Fruit fly (Drosophila melanogaster) whole organism, larva: ENCODE data around the gene GIIIspla2.
A peak's percentile ranks its signal among the peaks of the same experiment; 100 is the strongest.

Source experiments
- noc ChIP-seq: fragments of 200-800 bp; sonication (Bioruptor generic); optimal IDR thresholded peaks from 3 replicates; lab custom pipeline; 2019; ENCODE audit warnings: missing biosample characterization, mild to moderate bottlenecking, missing genetic modification characterization, moderate library complexity

The GIIIspla2 gene

DNA sequence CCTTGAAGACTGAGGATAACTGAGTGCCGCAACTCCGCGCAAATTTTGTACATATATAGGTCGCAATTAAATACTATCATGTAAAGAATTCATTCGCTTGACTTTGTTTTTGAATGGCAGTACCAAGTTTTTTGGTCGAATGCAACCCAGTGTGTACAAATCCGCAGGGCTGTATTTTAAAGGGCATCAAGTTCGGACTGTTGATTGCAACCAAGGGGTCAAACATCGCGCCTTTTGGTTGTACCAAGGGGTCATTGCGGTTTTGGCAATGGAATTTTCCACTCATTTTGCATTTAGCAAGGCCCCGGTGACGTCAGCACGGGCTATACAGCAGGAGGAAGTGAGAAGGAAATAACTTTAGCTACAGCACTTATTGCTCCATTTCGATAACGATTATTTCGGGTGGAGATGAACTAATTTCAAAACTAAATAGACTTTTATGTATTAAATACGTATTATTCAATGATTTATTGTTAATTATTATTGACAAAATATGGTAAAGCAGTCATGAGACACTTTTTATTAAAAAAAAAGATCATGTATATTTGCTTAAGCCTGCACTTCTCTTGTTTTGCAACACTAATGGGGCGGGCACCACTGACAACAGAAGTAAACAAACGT lies 25.6 kb upstream of the GIIIspla2 start, which contains the start of gene CG10958:
CG10958 (plus strand) TSS at position 593 of the 621 bp plus-strand sequence.
- peak; percentile 68 for TF ChIP-seq noc

DNA sequence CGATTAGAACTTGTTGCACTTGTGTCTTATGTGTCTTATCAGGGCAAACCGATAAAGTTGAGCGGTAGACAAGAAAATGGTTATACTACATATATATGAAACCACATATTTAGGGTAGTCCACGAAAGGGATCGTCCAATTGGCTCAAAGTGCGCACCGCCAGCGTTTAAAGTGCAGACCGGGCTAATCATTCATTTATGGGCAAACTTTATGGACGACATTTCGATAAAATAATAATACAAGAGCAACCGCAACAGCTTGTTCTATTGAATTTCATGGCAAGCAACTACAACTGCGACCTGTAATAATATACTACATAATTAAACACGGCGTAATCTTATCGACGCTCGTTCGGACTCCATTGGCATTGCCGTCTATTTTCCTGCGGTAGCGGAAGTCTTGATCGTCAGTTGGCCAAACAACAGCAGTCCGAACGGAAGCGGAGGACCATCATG lies 22.0 kb upstream of the GIIIspla2 start, which contains the start of the genes cyr and CG2120:
cyr (minus strand) TSS at position 294 of the 455 bp plus-strand sequence.
CG2120 (plus strand) TSS at position 405 of the 455 bp plus-strand sequence.
- TF ChIP-seq noc: no peak

DNA sequence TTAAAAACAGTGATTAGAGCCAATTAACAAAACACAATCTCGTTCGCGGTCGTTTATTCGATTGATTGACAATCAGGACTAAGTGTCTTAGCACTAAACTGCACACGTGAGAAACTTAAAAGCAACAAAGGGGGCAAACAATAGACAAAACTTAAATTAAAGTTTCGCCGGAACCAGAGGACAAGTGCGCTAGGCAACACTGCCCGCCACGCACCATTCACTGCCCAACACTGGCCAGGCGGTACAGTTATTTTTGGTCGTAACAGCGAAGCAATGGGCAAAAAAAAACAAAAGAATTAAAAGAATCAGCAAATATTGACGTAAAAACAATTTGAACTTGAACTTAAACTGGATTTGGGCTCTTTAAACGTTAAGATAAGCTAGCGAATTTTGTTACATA lies 20.1 kb upstream of the GIIIspla2 start:
- TF ChIP-seq noc: no peak

DNA sequence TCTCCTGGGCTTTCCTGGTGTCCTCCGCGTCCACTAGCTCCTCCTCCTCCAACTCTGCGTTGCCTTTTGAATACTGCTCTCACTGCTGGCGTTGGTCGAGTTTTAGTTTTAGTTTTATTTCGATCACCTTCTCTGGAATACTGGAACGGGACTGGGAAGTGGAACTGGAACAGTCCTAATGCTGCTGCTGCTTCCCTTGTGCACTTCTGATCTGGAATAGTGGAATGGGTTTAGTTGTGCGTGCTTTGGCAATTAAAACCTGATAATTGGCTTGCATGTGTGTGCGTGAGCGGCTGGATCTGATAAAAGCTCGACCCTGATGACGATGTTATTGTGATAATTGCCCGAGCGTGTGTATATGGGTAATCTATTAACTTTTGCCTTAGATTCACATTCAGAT lies 16.7 kb upstream of the GIIIspla2 start:
- TF ChIP-seq noc: no peak

DNA sequence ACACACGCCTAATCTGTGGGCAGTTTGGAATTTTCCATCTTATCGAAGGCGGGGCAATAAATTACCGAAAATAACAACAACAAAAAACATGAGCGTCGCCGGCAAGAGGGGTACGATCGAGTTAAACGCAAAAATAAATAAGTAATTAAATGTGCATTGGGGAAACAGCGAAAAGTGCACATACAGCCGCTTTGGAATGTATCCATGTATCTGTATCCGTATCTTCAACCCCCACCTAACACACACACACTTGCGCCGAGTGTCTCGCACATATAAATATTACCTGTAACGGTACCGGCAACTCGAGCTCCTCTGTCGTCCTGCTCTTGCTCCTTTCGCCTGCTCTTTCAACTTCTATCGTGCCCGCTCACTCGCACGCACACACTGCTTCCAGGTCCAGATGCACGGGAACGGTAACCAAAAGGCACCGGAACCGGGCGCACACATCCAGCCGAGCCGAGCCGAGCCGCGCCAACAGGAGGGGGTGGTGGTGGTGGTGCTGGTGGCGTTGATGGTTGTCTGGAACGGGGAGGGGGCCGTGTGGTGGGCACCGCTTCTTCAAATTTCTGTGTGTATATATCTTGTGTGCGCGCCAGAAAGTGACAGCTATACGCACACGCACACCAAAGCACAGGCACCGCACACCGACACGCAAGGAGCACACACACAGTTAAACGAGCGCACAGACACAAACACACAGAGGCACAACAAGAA lies 15.9 kb upstream of the GIIIspla2 start:
- peak; percentile 45 for TF ChIP-seq noc

DNA sequence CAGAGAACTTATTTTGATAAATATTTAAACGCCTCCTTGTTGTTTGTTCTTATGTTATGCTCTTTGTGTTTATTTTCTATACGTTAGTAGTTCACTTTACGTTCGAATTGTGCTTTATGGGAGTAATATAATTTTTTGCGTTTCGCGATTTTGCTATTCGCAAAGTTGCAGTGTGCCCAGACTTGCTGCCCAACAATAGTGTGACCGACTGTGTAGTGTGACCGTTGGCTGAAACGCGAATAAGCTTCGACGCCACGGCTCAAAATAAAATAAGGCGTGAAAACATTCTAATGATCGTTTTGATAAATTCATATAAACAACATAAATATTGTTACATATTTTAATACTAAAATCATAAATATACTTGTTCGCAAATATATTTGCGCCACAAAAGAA lies 15.4 kb upstream of the GIIIspla2 start, which contains the start of gene Smox:
Smox (minus strand) TSS at position 213 of the 396 bp plus-strand sequence.
- TF ChIP-seq noc: no peak

DNA sequence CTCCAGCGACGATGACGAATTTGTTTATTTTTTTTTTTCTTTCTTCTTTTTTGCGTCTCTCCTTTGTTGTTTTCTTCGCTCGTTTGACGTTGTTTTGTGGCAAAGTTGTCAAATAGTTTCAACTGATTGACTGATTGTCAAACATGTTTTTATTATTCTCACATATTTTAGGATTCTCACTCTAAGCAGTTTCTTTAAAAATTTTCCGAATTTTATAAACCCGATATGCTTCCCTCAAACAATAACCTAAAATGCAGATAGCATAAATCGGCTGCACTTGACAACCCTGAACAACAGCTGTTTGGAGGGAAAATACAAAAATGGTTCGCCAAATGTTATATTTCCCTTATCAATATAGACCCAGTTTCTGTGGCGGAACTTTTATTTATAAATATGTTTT lies 13.9 kb upstream of the GIIIspla2 start, which contains the start of gene CG17982:
CG17982 (minus strand) TSS at position 299 of the 400 bp plus-strand sequence.
- peak; percentile 91 for TF ChIP-seq noc

DNA sequence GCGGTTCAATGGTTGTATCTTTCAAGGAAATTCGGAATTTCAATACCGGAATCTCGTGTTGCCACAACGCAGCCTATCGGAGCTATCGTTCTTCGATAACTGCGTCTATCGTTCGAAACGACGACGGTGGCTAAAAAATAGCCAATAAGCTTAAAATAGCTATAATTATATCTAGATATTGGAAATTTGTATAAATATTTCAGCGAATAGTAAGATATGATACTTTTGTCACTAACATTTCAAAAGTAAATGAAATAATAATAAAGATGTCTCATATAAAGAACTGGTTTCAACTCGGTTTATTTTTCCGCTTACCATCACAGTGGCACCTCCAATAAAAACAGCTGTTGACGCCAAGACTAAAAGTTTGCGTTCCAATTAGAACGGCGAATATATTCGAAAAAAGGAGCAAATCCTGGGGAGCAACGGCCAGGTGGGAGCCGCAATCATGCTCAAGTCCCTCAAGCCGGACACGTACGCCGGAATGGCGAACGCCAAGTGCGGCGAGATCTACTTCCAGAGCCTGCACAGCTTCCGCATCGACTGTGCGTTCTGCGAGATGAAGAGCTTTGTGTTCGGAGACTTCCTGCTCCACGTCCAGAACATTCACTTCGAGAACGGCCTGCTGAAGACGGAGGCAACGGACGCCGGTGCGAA lies 11.8 kb upstream of the GIIIspla2 start, which contains the start of the genes alpha-PheRS and CG2129:
alpha-PheRS (minus strand) TSS at position 102 of the 657 bp plus-strand sequence.
CG2129 (plus strand) TSS at position 339 of the 657 bp plus-strand sequence.
- TF ChIP-seq noc: peak; percentile 25

DNA sequence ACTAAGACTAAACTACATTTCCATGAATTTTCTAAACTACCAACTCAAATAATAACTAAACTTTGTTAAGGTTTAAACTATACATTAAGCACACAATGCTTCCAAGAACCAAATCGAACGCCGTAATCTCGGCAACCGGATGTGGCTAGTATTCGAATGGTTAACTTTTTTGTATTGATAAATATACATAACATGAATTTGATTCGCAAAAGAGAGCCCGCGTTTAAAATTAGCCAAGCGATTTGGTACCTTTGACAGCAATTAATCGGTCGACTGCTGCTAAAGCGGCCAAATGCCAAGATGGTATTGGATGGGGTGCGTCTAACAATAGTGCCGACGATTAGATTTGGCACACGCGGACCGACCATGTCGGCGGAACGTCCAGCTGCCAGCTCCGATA lies 9.8 kb upstream of the GIIIspla2 start, which contains the start of gene CG15336:
CG15336 (plus strand) TSS at position 301 of the 400 bp plus-strand sequence.
- TF ChIP-seq noc: no peak

DNA sequence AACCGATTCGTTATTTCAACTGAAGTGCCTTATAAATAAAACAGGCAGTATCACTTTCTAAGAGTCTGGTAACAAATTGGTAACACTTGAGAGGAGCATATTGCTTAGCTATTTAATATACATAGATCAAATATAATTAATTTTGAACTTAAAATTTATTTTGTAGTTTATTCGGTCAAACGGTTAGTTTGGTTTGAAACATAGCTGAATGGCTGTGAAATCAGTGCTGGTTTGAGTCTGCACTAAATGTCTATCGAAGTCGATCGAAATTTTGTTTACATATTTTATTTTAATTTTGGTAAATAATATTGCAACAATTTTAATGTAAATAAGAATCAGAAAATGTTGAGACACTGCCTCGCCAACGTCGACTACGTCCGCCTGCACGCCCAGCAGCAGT lies 8.9 kb upstream of the GIIIspla2 start, which contains the start of gene CG10959:
CG10959 (plus strand) TSS at position 228 of the 400 bp plus-strand sequence.
- TF ChIP-seq noc: no peak

DNA sequence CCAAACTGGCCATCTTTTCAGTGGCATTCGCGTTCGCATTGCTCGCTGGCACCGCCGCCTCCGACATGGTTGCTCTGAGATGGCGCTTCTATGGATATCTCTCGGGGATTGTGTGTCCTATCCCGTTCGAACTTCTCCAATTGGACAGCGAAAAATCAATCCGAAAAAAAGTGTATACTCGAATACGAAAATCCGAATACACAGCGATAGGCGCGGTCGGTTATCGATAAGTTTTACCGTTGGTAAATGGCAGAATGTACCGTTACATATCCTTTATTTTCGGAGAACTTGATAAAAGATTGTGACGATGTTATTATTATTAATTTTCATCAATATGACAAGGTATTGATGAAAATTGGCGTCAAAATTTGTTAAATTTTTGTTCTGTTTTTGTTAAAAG lies 5.4 kb upstream of the GIIIspla2 start, which contains the start of gene Gbeta5:
Gbeta5 (minus strand) TSS at position 199 of the 400 bp plus-strand sequence.
- TF ChIP-seq noc: no peak

DNA sequence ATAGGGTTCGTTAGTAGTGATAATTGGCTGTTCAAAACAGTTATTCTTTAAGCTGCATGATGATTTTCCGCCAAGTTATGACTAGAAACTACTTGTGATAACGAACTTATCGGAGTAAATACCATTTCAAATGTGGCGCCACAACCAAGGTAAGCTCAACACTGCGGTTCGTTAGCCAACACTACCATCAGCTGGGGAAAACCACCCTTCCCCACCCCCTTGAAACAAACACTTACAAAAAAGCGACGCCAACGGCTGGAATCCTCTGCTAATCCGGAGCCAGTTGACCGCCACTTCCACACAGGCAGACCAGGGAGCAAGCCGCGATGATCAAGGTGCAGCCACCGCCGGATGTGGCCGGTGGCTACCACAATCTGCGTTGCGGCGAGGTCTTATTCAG lies 4.7 kb upstream of the GIIIspla2 start, which contains the start of gene CG18262:
CG18262 (plus strand) TSS at position 231 of the 400 bp plus-strand sequence.
- TF ChIP-seq noc: no peak

DNA sequence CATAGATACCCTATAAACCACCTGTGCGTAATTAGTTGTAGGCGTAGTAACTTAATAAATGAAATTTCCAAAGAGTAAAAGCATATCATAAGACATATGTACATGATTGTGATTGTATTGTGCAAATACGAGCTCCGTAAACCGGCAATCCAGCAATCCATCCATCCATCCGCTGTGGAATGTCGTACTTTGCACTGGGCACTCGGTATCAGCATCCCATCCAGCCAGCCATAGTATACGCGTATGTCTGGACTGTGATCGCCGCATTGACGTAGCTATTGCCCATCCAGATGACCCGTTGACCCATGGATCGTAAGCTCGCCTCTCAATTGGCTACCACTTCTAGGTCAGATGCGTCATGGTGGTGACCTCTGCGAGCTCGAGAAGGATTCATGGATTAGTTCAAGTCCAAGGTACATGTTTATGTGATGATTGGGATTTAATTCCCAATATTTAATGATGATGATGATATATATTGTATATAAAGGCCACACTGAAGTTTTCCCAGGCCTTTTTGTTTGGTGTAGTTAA lies 1.6 kb downstream of the GIIIspla2 start:
- TF ChIP-seq noc: no peak

DNA sequence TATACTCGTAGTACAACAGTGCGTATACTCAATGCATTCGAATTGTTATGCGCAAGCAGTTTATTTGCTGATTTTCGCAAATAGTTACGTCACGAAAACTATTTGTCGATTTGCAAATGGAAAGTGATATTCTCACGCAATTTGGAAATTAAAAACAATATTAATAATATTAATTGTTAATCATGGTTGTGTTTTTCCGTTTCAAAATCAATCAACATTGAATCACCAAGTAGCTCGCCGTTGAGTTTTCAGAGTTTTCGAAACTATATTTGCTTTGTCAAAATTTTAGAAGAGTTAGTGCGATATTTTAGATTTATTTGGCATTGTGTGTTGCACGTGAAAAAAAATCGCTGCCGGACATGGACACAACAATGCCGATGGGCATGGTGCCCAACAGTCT lies 2.3 kb downstream of the GIIIspla2 start, which contains the start of gene CG15337:
CG15337 (plus strand) TSS at position 301 of the 400 bp plus-strand sequence.
- no peak for TF ChIP-seq noc

DNA sequence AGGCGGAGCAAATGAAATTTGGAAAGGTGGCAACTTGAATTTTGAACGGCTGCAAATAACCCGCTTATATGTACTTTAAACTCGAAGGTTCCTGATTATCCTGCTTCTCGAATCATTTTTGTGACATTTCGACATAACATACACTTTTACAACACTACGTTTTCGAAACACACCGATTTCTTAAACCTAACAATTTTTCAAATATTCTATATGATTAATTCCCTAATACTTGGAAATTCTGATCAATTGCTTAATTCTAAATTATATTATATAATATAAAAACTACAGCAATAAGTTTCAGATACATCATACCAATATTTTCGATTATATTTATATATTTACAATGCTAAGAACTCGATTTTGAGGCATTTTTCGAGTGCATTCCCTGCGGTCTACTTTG lies 5.3 kb downstream of the GIIIspla2 start, which contains the start of gene CG10761:
CG10761 (minus strand) TSS at position 101 of the 400 bp plus-strand sequence.
- no peak for TF ChIP-seq noc

DNA sequence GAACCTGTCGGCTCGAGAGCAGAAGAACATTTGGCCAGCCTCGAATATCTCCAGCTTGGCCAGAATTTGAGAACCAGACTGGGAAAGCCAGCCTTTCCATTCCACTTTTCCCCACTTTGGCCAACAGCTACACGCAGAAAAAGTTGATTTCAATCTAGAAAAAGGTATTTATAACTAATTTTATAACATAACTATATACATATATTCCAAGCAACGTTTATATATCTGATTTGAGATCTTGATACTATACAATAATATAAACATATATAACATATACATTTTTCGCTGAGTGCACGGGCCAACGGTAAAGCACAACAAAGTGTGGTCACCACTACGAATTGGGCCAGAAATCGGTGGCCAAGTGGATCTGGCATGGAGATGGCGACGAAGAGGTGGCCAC lies 6.0 kb downstream of the GIIIspla2 start:
- TF ChIP-seq noc: no peak
